Fruit fly (Drosophila melanogaster): ENCODE data around the gene CG2004.

The CG2004 gene

dm6 chrX:8671348-8672298, 43.1 kb downstream of the CG2004 start (continued):
- no peak for TF ChIP-seq p53 (GFP tag; optimal IDR thresholded peaks at IDR 0.05)
- TF ChIP-seq CG1024 (GFP tag; IDR thresholded peaks at IDR 0.05), result peak; percentile 64
- TF ChIP-seq CG8924 (tag; optimal IDR thresholded peaks at IDR 0.05), result peak; percentile 40
- TF ChIP-seq CG8478 (optimal IDR thresholded peaks at IDR 0.05), result no peak
- no peak for TF ChIP-seq fu2 (GFP tag; optimal IDR thresholded peaks at IDR 0.05)
- no peak for TF ChIP-seq zfh2 (GFP tag; optimal IDR thresholded peaks at IDR 0.05)
- TF ChIP-seq TFAM (GFP tag; optimal IDR thresholded peaks at IDR 0.05), result no peak
- TF ChIP-seq emc (GFP tag; optimal IDR thresholded peaks at IDR 0.05), result no peak
- no peak for TF ChIP-seq CG2129 (GFP tag; IDR thresholded peaks at IDR 0.05; ENCODE audit: partially characterized antibody)
- no peak; the same call in 1 of the 2 replicates for TF ChIP-seq gt (GFP tag; IDR thresholded peaks at IDR 0.05)
- TF ChIP-seq HHEX (GFP tag; optimal IDR thresholded peaks at IDR 0.05), result no peak
- no peak for TF ChIP-seq jing (GFP tag; optimal IDR thresholded peaks at IDR 0.05)
- TF ChIP-seq az2 (GFP tag; optimal IDR thresholded peaks at IDR 0.05), result peak; percentile 27
- TF ChIP-seq ara (GFP tag; IDR thresholded peaks at IDR 0.05), result peak; percentile 81
- TF ChIP-seq NfI (GFP tag; optimal IDR thresholded peaks at IDR 0.05), result no peak
- TF ChIP-seq tna (GFP tag; IDR thresholded peaks at IDR 0.05; ENCODE audit: partially characterized antibody), result no peak
- peak; percentile 24 for TF ChIP-seq CG13424 (tag; optimal IDR thresholded peaks at IDR 0.05)
- TF ChIP-seq CG3281 (GFP tag; optimal IDR thresholded peaks at IDR 0.05), result no peak
- 0 out of 2 replicates have a peak, but pooled peaks have one; percentile 64 for TF ChIP-seq stc (GFP tag; IDR thresholded peaks at IDR 0.05)
- no peak for TF ChIP-seq CG2116 (GFP tag; optimal IDR thresholded peaks at IDR 0.05)
- TF ChIP-seq CG34422 (GFP tag; IDR thresholded peaks at IDR 0.05), result peak; percentile 29; the same call in 2 of the 3 replicates
- no peak for TF ChIP-seq schlank (tag; optimal IDR thresholded peaks at IDR 0.05)
- TF ChIP-seq CG11093 (GFP tag; IDR thresholded peaks at IDR 0.05), result peak; percentile 65; the same call in 2 of the 3 replicates
- TF ChIP-seq CG6272 (GFP tag; IDR thresholded peaks at IDR 0.05), result peak; percentile 51; the same call in 1 of the 2 replicates
- TF ChIP-seq MBD-R2 (GFP tag; IDR thresholded peaks at IDR 0.05), result no peak
- TF ChIP-seq Spps (tag; optimal IDR thresholded peaks at IDR 0.05), result no peak
- peak; percentile 62 for TF ChIP-seq peb (GFP tag; IDR thresholded peaks at IDR 0.05)
- TF ChIP-seq CG9797 (GFP tag; optimal IDR thresholded peaks at IDR 0.05), result no peak
- no peak for TF ChIP-seq cato (GFP tag; optimal IDR thresholded peaks at IDR 0.05; ENCODE audit: borderline replicate concordance)
- no peak for TF ChIP-seq CG17186 (GFP tag; optimal IDR thresholded peaks at IDR 0.05)
- TF ChIP-seq CG3847 (GFP tag; IDR thresholded peaks at IDR 0.05), result no peak
- TF ChIP-seq zf30C (GFP tag; optimal IDR thresholded peaks at IDR 0.05), result peak; percentile 52
- TF ChIP-seq pita (GFP tag; optimal IDR thresholded peaks at IDR 0.05), result no peak
- TF ChIP-seq sqz (GFP tag; optimal IDR thresholded peaks at IDR 0.05), result peak; percentile 69
- peak; percentile 75; the same call in 2 of the 3 replicates for TF ChIP-seq Optix (GFP tag; IDR thresholded peaks at IDR 0.05)
- no peak for TF ChIP-seq CG10431 (GFP tag; optimal IDR thresholded peaks at IDR 0.05)
- no peak for TF ChIP-seq CG12155 (GFP tag; optimal IDR thresholded peaks at IDR 0.05)
- peak; percentile 24 for TF ChIP-seq CG4820 (GFP tag; optimal IDR thresholded peaks at IDR 0.05)
- TF ChIP-seq Vsx1 (GFP tag; optimal IDR thresholded peaks at IDR 0.05), result no peak
- TF ChIP-seq CG16813 (GFP tag; IDR thresholded peaks at IDR 0.05; ENCODE audit: partially characterized antibody), result no peak
- TF ChIP-seq CG8359 (GFP tag; optimal IDR thresholded peaks at IDR 0.05; ENCODE audit: borderline replicate concordance), result no peak
- TF ChIP-seq CG30020 (tag; optimal IDR thresholded peaks at IDR 0.05), result no peak
- no peak for TF ChIP-seq hkb (optimal IDR thresholded peaks at IDR 0.05)
- 0 out of 2 replicates have a peak, but pooled peaks have one; percentile 32 for TF ChIP-seq hkb (GFP tag; IDR thresholded peaks at IDR 0.05)
- TF ChIP-seq slbo (GFP tag; IDR thresholded peaks at IDR 0.05), result no peak
- TF ChIP-seq grau (tag; optimal IDR thresholded peaks at IDR 0.05), result peak; percentile 32
- no peak for TF ChIP-seq chinmo (GFP tag; IDR thresholded peaks at IDR 0.05; ENCODE audit: partially characterized antibody)
- peak; percentile 14 for TF ChIP-seq nerfin-1 (tag; optimal IDR thresholded peaks at IDR 0.05)
- peak; percentile 14 for TF ChIP-seq CG1602 (GFP tag; optimal IDR thresholded peaks at IDR 0.05)

All from whole organism, embryonic.